Fruit fly (Drosophila melanogaster) whole organism, prepupa: ENCODE results near the gene CG16721.

Experiments
- Blimp-1 ChIP-seq: fragments of 200-800 bp; sonication (Bioruptor generic); optimal IDR thresholded peaks from 3 replicates; lab custom pipeline; 2017; ENCODE audit warnings: missing biosample characterization, missing genetic modification characterization, mild to moderate bottlenecking, moderate library complexity, missing genetic modification reagents
- CG10631 ChIP-seq: fragments of 200-800 bp; sonication (Bioruptor generic); optimal IDR thresholded peaks from 2 replicates; lab custom pipeline; 2016; ENCODE audit warnings: missing biosample characterization, missing genetic modification characterization
- CG10669 ChIP-seq: fragments of 200-800 bp; sonication (Bioruptor generic); optimal IDR thresholded peaks from 3 replicates; lab custom pipeline; 2018; ENCODE audit warnings: missing biosample characterization, mild to moderate bottlenecking, missing genetic modification characterization, moderate library complexity
- CG11294 ChIP-seq: fragments of 200-800 bp; sonication (Bioruptor generic); IDR thresholded peaks from 2 replicates; pipeline ENCODE4 v1.3.6; 2022; ENCODE audit warnings: missing biosample characterization, missing genetic modification characterization
- CG11762 ChIP-seq: fragments of 200-800 bp; sonication (Bioruptor generic); optimal IDR thresholded peaks from 3 replicates; lab custom pipeline; 2016; ENCODE audit warnings: missing biosample characterization, missing genetic modification characterization; ENCODE audit not compliant: insufficient read depth
- CG15336 ChIP-seq: fragments of 200-800 bp; sonication (Bioruptor generic); IDR thresholded peaks from 2 replicates; pipeline ENCODE4 v1.3.6; 2022; ENCODE audit warnings: missing biosample characterization, missing genetic modification characterization
- CG1621 ChIP-seq: fragments of 200-800 bp; sonication (Bioruptor generic); optimal IDR thresholded peaks from 3 replicates; lab custom pipeline; 2018; ENCODE audit warnings: missing biosample characterization, mild to moderate bottlenecking, missing genetic modification characterization
- CG16779 ChIP-seq: fragments of 200-800 bp; sonication (Bioruptor generic); optimal IDR thresholded peaks from 3 replicates; lab custom pipeline; 2017; ENCODE audit warnings: missing biosample characterization, mild to moderate bottlenecking, missing genetic modification characterization
- CG3032 ChIP-seq: fragments of 200-800 bp; optimal IDR thresholded peaks from 2 replicates; lab custom pipeline; 2019; ENCODE audit warnings: missing biosample characterization, mild to moderate bottlenecking, missing genetic modification characterization, moderate library complexity
- CG31627 ChIP-seq: fragments of 200-800 bp; sonication (Bioruptor generic); optimal IDR thresholded peaks from 3 replicates; lab custom pipeline; 2016; ENCODE audit warnings: missing biosample characterization, missing genetic modification characterization
- CG32006 ChIP-seq: fragments of 200-800 bp; sonication (Bioruptor generic); optimal IDR thresholded peaks from 3 replicates; lab custom pipeline; 2017; ENCODE audit warnings: missing biosample characterization, mild to moderate bottlenecking, missing genetic modification characterization
- CG34406 ChIP-seq: fragments of 200-800 bp; sonication (Bioruptor generic); optimal IDR thresholded peaks from 3 replicates; lab custom pipeline; 2016; ENCODE audit warnings: missing biosample characterization, missing genetic modification characterization
- CG6163 ChIP-seq: fragments of 200-800 bp; sonication (Bioruptor generic); IDR thresholded peaks from 3 replicates; pipeline ENCODE4 v1.3.6; 2022; ENCODE audit warnings: missing biosample characterization, missing genetic modification characterization
- CG6276 ChIP-seq: fragments of 200-800 bp; sonication (Bioruptor generic); optimal IDR thresholded peaks from 2 replicates; lab custom pipeline; 2017; ENCODE audit warnings: missing biosample characterization, mild to moderate bottlenecking, missing genetic modification characterization
- CG6792 ChIP-seq: fragments of 200-800 bp; sonication (Bioruptor generic); optimal IDR thresholded peaks from 3 replicates; lab custom pipeline; 2016; ENCODE audit warnings: missing biosample characterization, missing genetic modification characterization
- CG6808 ChIP-seq: fragments of 200-800 bp; sonication (Bioruptor generic); optimal IDR thresholded peaks from 3 replicates; lab custom pipeline; 2017; ENCODE audit warnings: missing biosample characterization, missing genetic modification characterization, mild to moderate bottlenecking, moderate library complexity, missing genetic modification reagents
- CG6854 ChIP-seq: fragments of 200-800 bp; sonication (Bioruptor generic); optimal IDR thresholded peaks from 2 replicates; lab custom pipeline; 2017; ENCODE audit warnings: missing biosample characterization, mild to moderate bottlenecking, missing genetic modification characterization
- CG8119 ChIP-seq: fragments of 200-800 bp; sonication (Bioruptor generic); IDR thresholded peaks from 3 replicates; pipeline ENCODE4 v1.3.6; 2022; ENCODE audit warnings: missing biosample characterization, missing genetic modification characterization
- CG8319 ChIP-seq: fragments of 200-800 bp; sonication (Bioruptor generic); optimal IDR thresholded peaks from 3 replicates; lab custom pipeline; 2016; ENCODE audit warnings: missing biosample characterization, missing genetic modification characterization
- CG8632 ChIP-seq: fragments of 200-800 bp; sonication (Bioruptor generic); optimal IDR thresholded peaks from 3 replicates; lab custom pipeline; 2016; ENCODE audit warnings: missing biosample characterization, missing genetic modification characterization
- CG9139 ChIP-seq: fragments of 200-800 bp; sonication (Bioruptor generic); optimal IDR thresholded peaks from 3 replicates; lab custom pipeline; 2017; ENCODE audit warnings: missing biosample characterization, mild to moderate bottlenecking, missing genetic modification characterization
- Eip75B ChIP-seq: fragments of 200-800 bp; sonication (Bioruptor generic); optimal IDR thresholded peaks from 3 replicates; lab custom pipeline; 2016; ENCODE audit warnings: missing biosample characterization, missing genetic modification characterization
- Eip78C ChIP-seq: fragments of 200-800 bp; sonication (Bioruptor generic); peaks from one replicate; lab custom pipeline; 2016; ENCODE audit warnings: missing biosample characterization, missing genetic modification characterization
- Eip93F ChIP-seq: fragments of 200-800 bp; sonication (Bioruptor generic); optimal IDR thresholded peaks from 2 replicates; lab custom pipeline; 2016; ENCODE audit warnings: missing biosample characterization, mild to moderate bottlenecking, missing genetic modification characterization
- Ets21C ChIP-seq: fragments of 200-800 bp; sonication (Bioruptor generic); optimal IDR thresholded peaks from 3 replicates; lab custom pipeline; 2016; ENCODE audit warnings: missing biosample characterization, missing genetic modification characterization
- Ets96B ChIP-seq: fragments of 200-800 bp; optimal IDR thresholded peaks from 2 replicates; lab custom pipeline; 2019; ENCODE audit warnings: missing biosample characterization, mild to moderate bottlenecking, missing genetic modification characterization, moderate library complexity
- Gug ChIP-seq: fragments of 200-800 bp; sonication (Bioruptor generic); IDR thresholded peaks from 2 replicates; pipeline ENCODE4 v1.3.6; 2022; ENCODE audit warnings: missing biosample characterization, missing genetic modification characterization
- Hr38 ChIP-seq: sonication (Bioruptor generic); optimal IDR thresholded peaks from 2 replicates; lab custom pipeline; 2016; ENCODE audit warnings: missing biosample characterization, missing genetic modification characterization
- Hr39 ChIP-seq: fragments of 200-800 bp; sonication (Bioruptor generic); optimal IDR thresholded peaks from 2 replicates; lab custom pipeline; 2016; ENCODE audit warnings: missing biosample characterization, missing genetic modification characterization
- Hr4 ChIP-seq: fragments of 200-800 bp; sonication (Bioruptor generic); optimal IDR thresholded peaks from 3 replicates; lab custom pipeline; 2016; ENCODE audit warnings: missing biosample characterization, missing genetic modification characterization
- Lpt ChIP-seq: fragments of 200-800 bp; sonication (Bioruptor generic); optimal IDR thresholded peaks from 3 replicates; lab custom pipeline; 2016; ENCODE audit warnings: missing biosample characterization, missing genetic modification characterization
- Met ChIP-seq: fragments of 200-800 bp; sonication (Bioruptor generic); optimal IDR thresholded peaks from 3 replicates; lab custom pipeline; 2016; ENCODE audit warnings: missing biosample characterization, missing genetic modification characterization
- OdsH ChIP-seq: fragments of 200-800 bp; sonication (Bioruptor generic); optimal IDR thresholded peaks from 3 replicates; lab custom pipeline; 2016; ENCODE audit warnings: missing biosample characterization, missing genetic modification characterization
- Smox ChIP-seq: fragments of 200-800 bp; sonication (Bioruptor generic); optimal IDR thresholded peaks from 3 replicates; lab custom pipeline; 2016; ENCODE audit warnings: missing biosample characterization, missing genetic modification characterization
- Sox14 ChIP-seq: fragments of 200-800 bp; sonication (Bioruptor generic); optimal IDR thresholded peaks from 3 replicates; lab custom pipeline; 2016; ENCODE audit warnings: missing biosample characterization, missing genetic modification characterization
- achi ChIP-seq: fragments of 200-800 bp; sonication (Bioruptor generic); optimal IDR thresholded peaks from 3 replicates; lab custom pipeline; 2016; ENCODE audit warnings: missing biosample characterization, missing genetic modification characterization
- acj6 ChIP-seq: fragments of 200-800 bp; sonication (Bioruptor generic); optimal IDR thresholded peaks from 3 replicates; lab custom pipeline; 2016; ENCODE audit warnings: missing biosample characterization, missing genetic modification characterization
- dac ChIP-seq: fragments of 200-800 bp; sonication (Bioruptor generic); optimal IDR thresholded peaks from 2 replicates; lab custom pipeline; 2017; ENCODE audit warnings: missing biosample characterization, mild to moderate bottlenecking, missing genetic modification characterization
- dsx ChIP-seq: fragments of 200-800 bp; optimal IDR thresholded peaks from 3 replicates; lab custom pipeline; 2019; ENCODE audit warnings: missing biosample characterization, mild to moderate bottlenecking, missing genetic modification characterization, moderate library complexity; ENCODE audit not compliant: poor library complexity, severe bottlenecking
- esn ChIP-seq: fragments of 200-800 bp; sonication (Bioruptor generic); optimal IDR thresholded peaks from 2 replicates; lab custom pipeline; 2016; ENCODE audit warnings: missing biosample characterization, mild to moderate bottlenecking, missing genetic modification characterization, moderate library complexity
- fd85E ChIP-seq: fragments of 200-800 bp; sonication (Bioruptor generic); optimal IDR thresholded peaks from 3 replicates; lab custom pipeline; 2016; ENCODE audit warnings: missing biosample characterization, missing genetic modification characterization
- lz ChIP-seq: fragments of 200-800 bp; sonication (Bioruptor generic); optimal IDR thresholded peaks from 3 replicates; lab custom pipeline; 2016; ENCODE audit warnings: missing biosample characterization, missing genetic modification characterization
- net ChIP-seq: fragments of 200-800 bp; sonication (Bioruptor generic); optimal IDR thresholded peaks from 3 replicates; lab custom pipeline; 2016; ENCODE audit warnings: missing biosample characterization, missing genetic modification characterization
- pdm3 ChIP-seq: fragments of 200-800 bp; sonication (Bioruptor generic); optimal IDR thresholded peaks from 3 replicates; lab custom pipeline; 2016; ENCODE audit warnings: missing biosample characterization, missing genetic modification characterization
- spab ChIP-seq: fragments of 200-800 bp; sonication (Bioruptor generic); optimal IDR thresholded peaks from 2 replicates; lab custom pipeline; 2017; ENCODE audit warnings: missing biosample characterization, mild to moderate bottlenecking, missing genetic modification characterization, missing genetic modification reagents
- ss ChIP-seq, 2 experiments: fragments of 200-800 bp; sonication (Bioruptor generic); optimal IDR thresholded peaks; 2 replicates in 1 of 2; 3 replicates in 1 of 2; lab custom pipeline; 2017 to 2018; ENCODE audit warnings: mild to moderate bottlenecking in 2 of 2, missing biosample characterization in 2 of 2, missing genetic modification characterization in 2 of 2, moderate library complexity in 1 of 2
- svp ChIP-seq: fragments of 200-800 bp; sonication (Bioruptor generic); peaks from one replicate; lab custom pipeline; 2016; ENCODE audit warnings: missing biosample characterization, missing genetic modification characterization
- topi ChIP-seq: fragments of 200-800 bp; sonication (Bioruptor generic); optimal IDR thresholded peaks from 3 replicates; lab custom pipeline; 2016; ENCODE audit warnings: missing biosample characterization, missing genetic modification characterization
- vri ChIP-seq: fragments of 200-800 bp; sonication (Bioruptor generic); optimal IDR thresholded peaks from 3 replicates; lab custom pipeline; 2016; ENCODE audit warnings: missing biosample characterization, mild to moderate bottlenecking, missing genetic modification characterization

CG16721 gene

dm6 chrX:5886764-5887555 is 7.3 kb downstream of the CG16721 start (continued):
- TF ChIP-seq esn (peak; percentile 90), CG8319 (peak; percentile 66), pdm3 (GFP tag; lab: Kevin White, UChicago) (peak; percentile 84), achi (GFP tag; lab: Kevin White, UChicago) (peak; percentile 85), CG15336 (peak; percentile 51; the same call in 1 of the 2 replicates), CG34406 (GFP tag; lab: Kevin White, UChicago) (peak; percentile 83), Met (GFP tag; lab: Kevin White, UChicago) (peak; percentile 93), Blimp-1 (GFP tag; lab: Kevin White, UChicago) (no peak), vri (GFP tag; lab: Kevin White, UChicago) (peak; percentile 83), CG8632 (peak; percentile 77)

- TF ChIP-seq lz (peak; percentile 26), CG16779 (no peak), CG8119 (GFP tag; lab: Robert Waterston, UW) (no peak), Hr38 (no peak), esn (peak; percentile 57), Eip93F (GFP tag; lab: Kevin White, UChicago) (no peak), CG31627 (peak; percentile 42), Hr39 (peak; percentile 26), Ets96B (tag; lab: Kevin White, UChicago) (no peak), dsx (GFP tag; lab: Kevin White, UChicago) (no peak), CG9139 (GFP tag; lab: Kevin White, UChicago) (no peak), svp (GFP tag; lab: Kevin White, UChicago) (peak; percentile 75), Gug (GFP tag; lab: Robert Waterston, UW) (no peak), topi (GFP tag; lab: Kevin White, UChicago) (peak; percentile 51), CG15336 (no peak), CG34406 (GFP tag; lab: Kevin White, UChicago) (no peak), CG6808 (GFP tag; lab: Kevin White, UChicago) (peak; percentile 11), net (GFP tag; lab: Kevin White, UChicago) (no peak), CG10631 (GFP tag; lab: Kevin White, UChicago) (peak; percentile 9), Sox14 (GFP tag; lab: Kevin White, UChicago) (peak; percentile 8), CG6276 (GFP tag; lab: Kevin White, UChicago) (no peak), ss (GFP tag; optimal IDR thresholded peaks at IDR 0.05; lab: Kevin White, UChicago) (no peak), CG32006 (no peak), CG6163 (no peak), CG3032 (no peak), CG11762 (GFP tag; lab: Kevin White, UChicago) (no peak), Met (GFP tag; lab: Kevin White, UChicago) (peak; percentile 55), spab (GFP tag; lab: Kevin White, UChicago) (no peak), Hr4 (GFP tag; lab: Kevin White, UChicago) (no peak), Lpt (GFP tag; lab: Kevin White, UChicago) (no peak), CG10669 (GFP tag; lab: Kevin White, UChicago) (peak; percentile 35), dac (GFP tag; lab: Kevin White, UChicago) (no peak), Eip78C (GFP tag; lab: Kevin White, UChicago) (peak; percentile 47), fd85E (GFP tag; lab: Kevin White, UChicago) (no peak), Ets21C (GFP tag; lab: Kevin White, UChicago) (no peak), CG1621 (no peak), CG6792 (GFP tag; lab: Kevin White, UChicago) (no peak), CG11294 (GFP tag; lab: Robert Waterston, UW) (no peak), Smox (GFP tag; lab: Kevin White, UChicago) (peak; percentile 56), CG6854 (GFP tag; lab: Kevin White, UChicago) (no peak), OdsH (GFP tag; lab: Kevin White, UChicago) (no peak), acj6 (no peak), Eip75B (no peak)
Measured at dm6 chrX:5888260-5888659, 8.6 kb downstream of the CG16721 start.
